Fruit fly (Drosophila melanogaster) whole organism, prepupa: Measurements from ENCODE around the gene G6P.

Experiments
- CG10631 ChIP-seq: fragments of 200-800 bp; sonication (Bioruptor generic); optimal IDR thresholded peaks from 2 replicates; lab custom pipeline; 2016; ENCODE audit warnings: missing biosample characterization, missing genetic modification characterization
- CG11294 ChIP-seq: fragments of 200-800 bp; sonication (Bioruptor generic); IDR thresholded peaks from 2 replicates; pipeline ENCODE4 v1.3.6; 2022; ENCODE audit warnings: missing biosample characterization, missing genetic modification characterization
- CG11762 ChIP-seq: fragments of 200-800 bp; sonication (Bioruptor generic); optimal IDR thresholded peaks from 3 replicates; lab custom pipeline; 2016; ENCODE audit warnings: missing biosample characterization, missing genetic modification characterization; ENCODE audit not compliant: insufficient read depth
- CG11902 ChIP-seq: fragments of 200-800 bp; sonication (Bioruptor generic); optimal IDR thresholded peaks from 3 replicates; lab custom pipeline; 2016; ENCODE audit warnings: missing biosample characterization, missing genetic modification characterization
- CG15336 ChIP-seq: fragments of 200-800 bp; sonication (Bioruptor generic); IDR thresholded peaks from 2 replicates; pipeline ENCODE4 v1.3.6; 2022; ENCODE audit warnings: missing biosample characterization, missing genetic modification characterization
- CG1621 ChIP-seq: fragments of 200-800 bp; sonication (Bioruptor generic); optimal IDR thresholded peaks from 3 replicates; lab custom pipeline; 2018; ENCODE audit warnings: missing biosample characterization, mild to moderate bottlenecking, missing genetic modification characterization
- CG16779 ChIP-seq: fragments of 200-800 bp; sonication (Bioruptor generic); optimal IDR thresholded peaks from 3 replicates; lab custom pipeline; 2017; ENCODE audit warnings: missing biosample characterization, mild to moderate bottlenecking, missing genetic modification characterization
- CG3032 ChIP-seq: fragments of 200-800 bp; optimal IDR thresholded peaks from 2 replicates; lab custom pipeline; 2019; ENCODE audit warnings: missing biosample characterization, mild to moderate bottlenecking, missing genetic modification characterization, moderate library complexity
- CG31627 ChIP-seq: fragments of 200-800 bp; sonication (Bioruptor generic); optimal IDR thresholded peaks from 3 replicates; lab custom pipeline; 2016; ENCODE audit warnings: missing biosample characterization, missing genetic modification characterization
- CG32006 ChIP-seq: fragments of 200-800 bp; sonication (Bioruptor generic); optimal IDR thresholded peaks from 3 replicates; lab custom pipeline; 2017; ENCODE audit warnings: missing biosample characterization, mild to moderate bottlenecking, missing genetic modification characterization
- CG34406 ChIP-seq: fragments of 200-800 bp; sonication (Bioruptor generic); optimal IDR thresholded peaks from 3 replicates; lab custom pipeline; 2016; ENCODE audit warnings: missing biosample characterization, missing genetic modification characterization
- CG3919 ChIP-seq: fragments of 200-800 bp; sonication (Bioruptor generic); optimal IDR thresholded peaks from 3 replicates; lab custom pipeline; 2016; ENCODE audit warnings: missing biosample characterization, missing genetic modification characterization
- CG4318 ChIP-seq: fragments of 200-800 bp; sonication (Bioruptor generic); optimal IDR thresholded peaks from 3 replicates; lab custom pipeline; 2017; ENCODE audit warnings: missing biosample characterization, mild to moderate bottlenecking, missing genetic modification characterization
- CG6163 ChIP-seq: fragments of 200-800 bp; sonication (Bioruptor generic); IDR thresholded peaks from 3 replicates; pipeline ENCODE4 v1.3.6; 2022; ENCODE audit warnings: missing biosample characterization, missing genetic modification characterization
- CG6276 ChIP-seq: fragments of 200-800 bp; sonication (Bioruptor generic); optimal IDR thresholded peaks from 2 replicates; lab custom pipeline; 2017; ENCODE audit warnings: missing biosample characterization, mild to moderate bottlenecking, missing genetic modification characterization
- CG6808 ChIP-seq: fragments of 200-800 bp; sonication (Bioruptor generic); optimal IDR thresholded peaks from 3 replicates; lab custom pipeline; 2017; ENCODE audit warnings: missing biosample characterization, missing genetic modification characterization, mild to moderate bottlenecking, moderate library complexity, missing genetic modification reagents
- CG6854 ChIP-seq: fragments of 200-800 bp; sonication (Bioruptor generic); optimal IDR thresholded peaks from 2 replicates; lab custom pipeline; 2017; ENCODE audit warnings: missing biosample characterization, mild to moderate bottlenecking, missing genetic modification characterization
- CG7368 ChIP-seq: fragments of 200-800 bp; sonication (Bioruptor generic); optimal IDR thresholded peaks from 3 replicates; lab custom pipeline; 2016; ENCODE audit warnings: missing biosample characterization, missing genetic modification characterization
- CG8119 ChIP-seq: fragments of 200-800 bp; sonication (Bioruptor generic); IDR thresholded peaks from 3 replicates; pipeline ENCODE4 v1.3.6; 2022; ENCODE audit warnings: missing biosample characterization, missing genetic modification characterization
- CG8319 ChIP-seq: fragments of 200-800 bp; sonication (Bioruptor generic); optimal IDR thresholded peaks from 3 replicates; lab custom pipeline; 2016; ENCODE audit warnings: missing biosample characterization, missing genetic modification characterization
- CG8632 ChIP-seq: fragments of 200-800 bp; sonication (Bioruptor generic); optimal IDR thresholded peaks from 3 replicates; lab custom pipeline; 2016; ENCODE audit warnings: missing biosample characterization, missing genetic modification characterization
- CG9139 ChIP-seq: fragments of 200-800 bp; sonication (Bioruptor generic); optimal IDR thresholded peaks from 3 replicates; lab custom pipeline; 2017; ENCODE audit warnings: missing biosample characterization, mild to moderate bottlenecking, missing genetic modification characterization
- Eip75B ChIP-seq: fragments of 200-800 bp; sonication (Bioruptor generic); optimal IDR thresholded peaks from 3 replicates; lab custom pipeline; 2016; ENCODE audit warnings: missing biosample characterization, missing genetic modification characterization
- Eip78C ChIP-seq: fragments of 200-800 bp; sonication (Bioruptor generic); peaks from one replicate; lab custom pipeline; 2016; ENCODE audit warnings: missing biosample characterization, missing genetic modification characterization
- Eip93F ChIP-seq: fragments of 200-800 bp; sonication (Bioruptor generic); optimal IDR thresholded peaks from 2 replicates; lab custom pipeline; 2016; ENCODE audit warnings: missing biosample characterization, mild to moderate bottlenecking, missing genetic modification characterization
- Ets96B ChIP-seq: fragments of 200-800 bp; optimal IDR thresholded peaks from 2 replicates; lab custom pipeline; 2019; ENCODE audit warnings: missing biosample characterization, mild to moderate bottlenecking, missing genetic modification characterization, moderate library complexity
- Hr39 ChIP-seq: fragments of 200-800 bp; sonication (Bioruptor generic); optimal IDR thresholded peaks from 2 replicates; lab custom pipeline; 2016; ENCODE audit warnings: missing biosample characterization, missing genetic modification characterization
- Hr4 ChIP-seq: fragments of 200-800 bp; sonication (Bioruptor generic); optimal IDR thresholded peaks from 3 replicates; lab custom pipeline; 2016; ENCODE audit warnings: missing biosample characterization, missing genetic modification characterization
- Lpt ChIP-seq: fragments of 200-800 bp; sonication (Bioruptor generic); optimal IDR thresholded peaks from 3 replicates; lab custom pipeline; 2016; ENCODE audit warnings: missing biosample characterization, missing genetic modification characterization
- Met ChIP-seq: fragments of 200-800 bp; sonication (Bioruptor generic); optimal IDR thresholded peaks from 3 replicates; lab custom pipeline; 2016; ENCODE audit warnings: missing biosample characterization, missing genetic modification characterization
- OdsH ChIP-seq: fragments of 200-800 bp; sonication (Bioruptor generic); optimal IDR thresholded peaks from 3 replicates; lab custom pipeline; 2016; ENCODE audit warnings: missing biosample characterization, missing genetic modification characterization
- Smox ChIP-seq: fragments of 200-800 bp; sonication (Bioruptor generic); optimal IDR thresholded peaks from 3 replicates; lab custom pipeline; 2016; ENCODE audit warnings: missing biosample characterization, missing genetic modification characterization
- Sox102F ChIP-seq: fragments of 200-800 bp; sonication (Bioruptor generic); optimal IDR thresholded peaks from 2 replicates; lab custom pipeline; 2016; ENCODE audit warnings: missing biosample characterization, mild to moderate bottlenecking, missing genetic modification characterization
- Sox14 ChIP-seq: fragments of 200-800 bp; sonication (Bioruptor generic); optimal IDR thresholded peaks from 3 replicates; lab custom pipeline; 2016; ENCODE audit warnings: missing biosample characterization, missing genetic modification characterization
- achi ChIP-seq: fragments of 200-800 bp; sonication (Bioruptor generic); optimal IDR thresholded peaks from 3 replicates; lab custom pipeline; 2016; ENCODE audit warnings: missing biosample characterization, missing genetic modification characterization
- acj6 ChIP-seq: fragments of 200-800 bp; sonication (Bioruptor generic); optimal IDR thresholded peaks from 3 replicates; lab custom pipeline; 2016; ENCODE audit warnings: missing biosample characterization, missing genetic modification characterization
- cyc ChIP-seq: fragments of 200-800 bp; sonication (Bioruptor generic); optimal IDR thresholded peaks from 3 replicates; lab custom pipeline; 2016; ENCODE audit warnings: missing biosample characterization, missing genetic modification characterization
- dac ChIP-seq: fragments of 200-800 bp; sonication (Bioruptor generic); optimal IDR thresholded peaks from 2 replicates; lab custom pipeline; 2017; ENCODE audit warnings: missing biosample characterization, mild to moderate bottlenecking, missing genetic modification characterization
- dsx ChIP-seq: fragments of 200-800 bp; optimal IDR thresholded peaks from 3 replicates; lab custom pipeline; 2019; ENCODE audit warnings: missing biosample characterization, mild to moderate bottlenecking, missing genetic modification characterization, moderate library complexity; ENCODE audit not compliant: poor library complexity, severe bottlenecking
- eg ChIP-seq: fragments of 200-800 bp; sonication (Bioruptor generic); IDR thresholded peaks from 3 replicates; pipeline ENCODE4 v1.3.6; 2022; ENCODE audit warnings: missing biosample characterization, missing genetic modification characterization
- esn ChIP-seq: fragments of 200-800 bp; sonication (Bioruptor generic); optimal IDR thresholded peaks from 2 replicates; lab custom pipeline; 2016; ENCODE audit warnings: missing biosample characterization, mild to moderate bottlenecking, missing genetic modification characterization, moderate library complexity
- fd59A ChIP-seq: fragments of 200-800 bp; sonication (Bioruptor generic); optimal IDR thresholded peaks from 2 replicates; lab custom pipeline; 2017; ENCODE audit warnings: missing biosample characterization, mild to moderate bottlenecking, missing genetic modification characterization, missing genetic modification reagents
- fd85E ChIP-seq: fragments of 200-800 bp; sonication (Bioruptor generic); optimal IDR thresholded peaks from 3 replicates; lab custom pipeline; 2016; ENCODE audit warnings: missing biosample characterization, missing genetic modification characterization
- fkh ChIP-seq: fragments of 200-800 bp; sonication (Bioruptor generic); optimal IDR thresholded peaks from 3 replicates; lab custom pipeline; 2017; ENCODE audit warnings: missing biosample characterization, mild to moderate bottlenecking, missing genetic modification characterization, moderate library complexity
- lz ChIP-seq: fragments of 200-800 bp; sonication (Bioruptor generic); optimal IDR thresholded peaks from 3 replicates; lab custom pipeline; 2016; ENCODE audit warnings: missing biosample characterization, missing genetic modification characterization
- net ChIP-seq: fragments of 200-800 bp; sonication (Bioruptor generic); optimal IDR thresholded peaks from 3 replicates; lab custom pipeline; 2016; ENCODE audit warnings: missing biosample characterization, missing genetic modification characterization
- pdm3 ChIP-seq: fragments of 200-800 bp; sonication (Bioruptor generic); optimal IDR thresholded peaks from 3 replicates; lab custom pipeline; 2016; ENCODE audit warnings: missing biosample characterization, missing genetic modification characterization
- salr ChIP-seq, 2 experiments: fragments of 200-800 bp; sonication (Bioruptor generic); optimal IDR thresholded peaks; 3 replicates each; lab custom pipeline; 2016 to 2018; ENCODE audit warnings: missing biosample characterization in 2 of 2, missing genetic modification characterization in 2 of 2, mild to moderate bottlenecking in 1 of 2
- spab ChIP-seq: fragments of 200-800 bp; sonication (Bioruptor generic); optimal IDR thresholded peaks from 2 replicates; lab custom pipeline; 2017; ENCODE audit warnings: missing biosample characterization, mild to moderate bottlenecking, missing genetic modification characterization, missing genetic modification reagents
- ss ChIP-seq, 2 experiments: fragments of 200-800 bp; sonication (Bioruptor generic); optimal IDR thresholded peaks; 2 replicates in 1 of 2; 3 replicates in 1 of 2; lab custom pipeline; 2017 to 2018; ENCODE audit warnings: mild to moderate bottlenecking in 2 of 2, missing biosample characterization in 2 of 2, missing genetic modification characterization in 2 of 2, moderate library complexity in 1 of 2
- svp ChIP-seq: fragments of 200-800 bp; sonication (Bioruptor generic); peaks from one replicate; lab custom pipeline; 2016; ENCODE audit warnings: missing biosample characterization, missing genetic modification characterization
- vri ChIP-seq: fragments of 200-800 bp; sonication (Bioruptor generic); optimal IDR thresholded peaks from 3 replicates; lab custom pipeline; 2016; ENCODE audit warnings: missing biosample characterization, mild to moderate bottlenecking, missing genetic modification characterization

G6P gene

dm6 chr2L:2830341-2830800 is 14.8 kb upstream of the G6P start:
- TF ChIP-seq dsx (GFP tag; lab: Kevin White, UChicago) = peak; percentile 89
- peak; percentile 91 for TF ChIP-seq Sox14 (GFP tag; lab: Kevin White, UChicago)
- TF ChIP-seq achi (GFP tag; lab: Kevin White, UChicago) = peak; percentile 94
- TF ChIP-seq CG10631 = peak; percentile 94
- TF ChIP-seq Sox102F (GFP tag; lab: Kevin White, UChicago) = peak; percentile 90
- TF ChIP-seq CG16779 = peak; percentile 94
- TF ChIP-seq CG3919 (GFP tag; lab: Kevin White, UChicago) = peak; percentile 94
- TF ChIP-seq CG31627 = peak; percentile 85
- TF ChIP-seq dac (GFP tag; lab: Kevin White, UChicago) = peak; percentile 90
- peak; percentile 95 for TF ChIP-seq CG3032 (tag; lab: Kevin White, UChicago)
- TF ChIP-seq pdm3 = peak; percentile 89
- TF ChIP-seq Ets96B (tag; lab: Kevin White, UChicago) = peak; percentile 91
- TF ChIP-seq CG6854 (GFP tag; lab: Kevin White, UChicago) = peak; percentile 84
- peak; percentile 97 for TF ChIP-seq CG6808
- peak; percentile 90 for TF ChIP-seq Lpt
- TF ChIP-seq CG8632 = peak; percentile 93
- peak; percentile 82 for TF ChIP-seq CG11902 (GFP tag; lab: Kevin White, UChicago)
- TF ChIP-seq fkh = peak; percentile 38
- TF ChIP-seq Eip93F (GFP tag; lab: Kevin White, UChicago) = peak; percentile 84
- TF ChIP-seq CG9139 (GFP tag; lab: Kevin White, UChicago) = peak; percentile 87
- TF ChIP-seq CG11294 = peak; percentile 65; the same call in 1 of the 2 replicates
- peak; percentile 95 for TF ChIP-seq OdsH (GFP tag; lab: Kevin White, UChicago)
- TF ChIP-seq CG7368 = peak; percentile 75
- peak; percentile 97 for TF ChIP-seq fd59A (GFP tag; lab: Kevin White, UChicago)
- peak; percentile 53 for TF ChIP-seq CG1621 (tag; lab: Kevin White, UChicago)
- TF ChIP-seq CG11762 (GFP tag; lab: Kevin White, UChicago) = peak; percentile 92
- peak; percentile 78 for TF ChIP-seq vri (GFP tag; lab: Kevin White, UChicago)
- TF ChIP-seq CG6276 (GFP tag; lab: Kevin White, UChicago) = peak; percentile 96
- TF ChIP-seq cyc (GFP tag; lab: Kevin White, UChicago) = peak; percentile 83
- peak; percentile 91 for TF ChIP-seq Met (GFP tag; lab: Kevin White, UChicago)
- TF ChIP-seq esn (GFP tag; lab: Kevin White, UChicago) = peak; percentile 96
- peak; percentile 97 for TF ChIP-seq spab
- TF ChIP-seq net (GFP tag; lab: Kevin White, UChicago) = peak; percentile 94
- TF ChIP-seq CG8119 (GFP tag; lab: Robert Waterston, UW) = peak; percentile 94
- peak; percentile 98 for TF ChIP-seq CG32006 (GFP tag; lab: Kevin White, UChicago)
- peak; percentile 99 for TF ChIP-seq Eip78C
- peak; percentile 95 for TF ChIP-seq CG4318 (GFP tag; lab: Kevin White, UChicago)
- TF ChIP-seq svp (GFP tag; lab: Kevin White, UChicago) = peak; percentile 93
- TF ChIP-seq Hr39 = peak; percentile 85
- peak; percentile 95 for TF ChIP-seq acj6
- TF ChIP-seq CG6163 = peak; percentile 81
- peak; percentile 81 for TF ChIP-seq CG8319 (GFP tag; lab: Kevin White, UChicago)
- peak; percentile 91 for TF ChIP-seq Eip75B (GFP tag; lab: Kevin White, UChicago)
- TF ChIP-seq ss (GFP tag; optimal IDR thresholded peaks at IDR 0.05; lab: Kevin White, UChicago) = peak; percentile 95 to 96
- peak; percentile 93 for TF ChIP-seq CG34406
- TF ChIP-seq fd85E (GFP tag; lab: Kevin White, UChicago) = peak; percentile 77
- peak; percentile 81 for TF ChIP-seq eg (GFP tag; lab: Robert Waterston, UW)
- peak; percentile 92 for TF ChIP-seq lz
- TF ChIP-seq salr (GFP tag; optimal IDR thresholded peaks at IDR 0.05; lab: Kevin White, UChicago) = peak; percentile 67 to 98
- TF ChIP-seq Smox (GFP tag; lab: Kevin White, UChicago) = peak; percentile 90
- peak; percentile 93 for TF ChIP-seq Hr4 (GFP tag; lab: Kevin White, UChicago)
- TF ChIP-seq CG15336 (GFP tag; lab: Robert Waterston, UW) = peak; percentile 90
